Fruit fly (Drosophila melanogaster): ENCODE data around the gene Gr93b.

dm6 chr3R:21853618-21854573, 10.3 kb upstream of the Gr93b start:
- no peak for TF ChIP-seq CG8478 (optimal IDR thresholded peaks at IDR 0.05)
- TF ChIP-seq CTCF (optimal IDR thresholded peaks at IDR 0.05) = no peak
